Worm (Caenorhabditis elegans): ENCODE measurements around the gene C05C8.5.

C05C8.5 gene

DNA sequence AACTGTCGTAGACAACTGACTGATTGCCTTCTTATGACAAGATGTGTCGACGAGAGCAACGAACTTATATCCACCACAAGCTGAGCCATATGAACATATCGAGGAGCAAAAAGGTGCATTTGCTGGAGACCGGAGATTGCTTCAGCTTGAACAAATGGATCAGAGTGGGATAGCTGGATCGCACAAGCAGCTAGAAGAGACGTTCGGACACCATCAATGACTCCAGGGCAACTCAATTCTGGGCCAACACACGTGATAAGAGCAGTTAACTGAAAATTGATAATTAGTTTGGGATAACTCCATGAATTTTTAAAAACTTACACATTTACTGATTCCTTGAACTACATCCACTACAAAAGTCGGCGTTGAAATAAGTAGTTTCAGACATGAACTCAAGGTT lies 25.6 kb downstream of the C05C8.5 start:
- TF ChIP-seq unc-62 (GFP tag; optimal IDR thresholded peaks at IDR 0.05 in 1 of 2) (peak in 1 of 2 experiments; percentile 63), unc-62 (tag; optimal IDR thresholded peaks at IDR 0.05) (no peak), unc-39 (tag; optimal IDR thresholded peaks at IDR 0.05) (no peak)

- TF ChIP-seq unc-62 (GFP tag; optimal IDR thresholded peaks at IDR 0.05 in 1 of 2) (peak in 1 of 2 experiments; percentile 94), unc-62 (tag; optimal IDR thresholded peaks at IDR 0.05) (no peak), lin-13 (GFP tag; optimal IDR thresholded peaks at IDR 0.05) (no peak)
These were observed 33.3 kb downstream of the C05C8.5 start for ce11 chrV:7201353-7201752.

ce11 chrV:7199932-7200331 lies 34.7 kb downstream of the C05C8.5 start, which contains the start of gene F09G2.1:
Gene F09G2.1, plus strand, starts transcription at chrV:7200232.
- TF ChIP-seq daf-19 (GFP tag; conservative IDR thresholded peaks at IDR 0.05) (no peak), daf-16 (GFP tag; optimal IDR thresholded peaks at IDR 0.05) (no peak), daf-16 (tag; optimal IDR thresholded peaks at IDR 0.05) (peak; percentile 9), arid-1 (GFP tag; conservative IDR thresholded peaks at IDR 0.05) (no peak)

ce11 chrV:7199077-7199476 lies 35.5 kb downstream of the C05C8.5 start:
- TF ChIP-seq zip-11 (GFP tag; IDR thresholded peaks at IDR 0.05) (no peak), hmg-1.1 (GFP tag; IDR thresholded peaks at IDR 0.05) (no peak), F49E8.2 (tag; optimal IDR thresholded peaks at IDR 0.05; ENCODE audit: borderline replicate concordance) (peak; percentile 36), duxl-1 (tag; optimal IDR thresholded peaks at IDR 0.05; ENCODE audit: poor library complexity) (no peak), daf-19 (GFP tag; conservative IDR thresholded peaks at IDR 0.05) (no peak), snpc-1.2 (GFP tag; IDR thresholded peaks at IDR 0.05) (peak; percentile 53; the same call in 1 of the 2 replicates), Y75B8A.6 (GFP tag; IDR thresholded peaks at IDR 0.05) (no peak), tra-1 (GFP tag; IDR thresholded peaks at IDR 0.05) (no peak), daf-16 (GFP tag; optimal IDR thresholded peaks at IDR 0.05) (no peak), daf-16 (tag; optimal IDR thresholded peaks at IDR 0.05) (no peak)

- TF ChIP-seq gei-8 (GFP tag; optimal IDR thresholded peaks at IDR 0.05) (peak; percentile 23), lin-39 (tag; optimal IDR thresholded peaks at IDR 0.05) (no peak), mep-1 (tag; optimal IDR thresholded peaks at IDR 0.05) (peak; percentile 61), nhr-41 (GFP tag; IDR thresholded peaks at IDR 0.05) (0 out of 2 replicates have a peak, but pooled peaks have one; percentile 45), lsy-2 (tag; optimal IDR thresholded peaks at IDR 0.05) (peak in 1 of 2 experiments; percentile 21), mxl-3 (GFP tag; optimal IDR thresholded peaks at IDR 0.05) (no peak), lin-1 (GFP tag; IDR thresholded peaks at IDR 0.05) (0 out of 2 replicates have a peak, but pooled peaks have one; percentile 28), T26A8.4 (GFP tag; IDR thresholded peaks at IDR 0.05) (0 out of 2 replicates have a peak, but pooled peaks have one; percentile 37), aha-1 (tag) (peak; percentile 66), php-3 (GFP tag; IDR thresholded peaks at IDR 0.05) (peak; percentile 58), snpc-1.2 (GFP tag; IDR thresholded peaks at IDR 0.05) (no peak), dve-1 (tag; optimal IDR thresholded peaks at IDR 0.05; ENCODE audit: insufficient read depth) (peak; percentile 84), nhr-42 (GFP tag; IDR thresholded peaks at IDR 0.05) (0 out of 2 replicates have a peak, but pooled peaks have one; percentile 10), unc-130 (GFP tag; optimal IDR thresholded peaks at IDR 0.05) (peak; percentile 2), daf-16 (GFP tag; optimal IDR thresholded peaks at IDR 0.05) (peak in 1 of 2 experiments; percentile 38), daf-16 (tag; optimal IDR thresholded peaks at IDR 0.05) (peak; percentile 46), hmg-1.1 (GFP tag; IDR thresholded peaks at IDR 0.05) (0 out of 2 replicates have a peak, but pooled peaks have one; percentile 15), nhr-48 (tag; optimal IDR thresholded peaks at IDR 0.05) (peak; percentile 14), nhr-77 (tag; optimal IDR thresholded peaks at IDR 0.05) (peak; percentile 39), unc-62 (GFP tag; optimal IDR thresholded peaks at IDR 0.05 in 1 of 2) (peak in 1 of 2 experiments; percentile 72), unc-62 (tag; optimal IDR thresholded peaks at IDR 0.05) (no peak), nhr-102 (tag; optimal IDR thresholded peaks at IDR 0.05) (peak; percentile 63), hlh-30 (tag; optimal IDR thresholded peaks at IDR 0.05; ENCODE audit: insufficient read depth) (peak; percentile 27), tra-1 (GFP tag; IDR thresholded peaks at IDR 0.05) (no peak), Y48G9A.11 (GFP tag; IDR thresholded peaks at IDR 0.05) (peak; percentile 48), mes-2 (tag; optimal IDR thresholded peaks at IDR 0.05; ENCODE audit: poor library complexity, severe bottlenecking) (peak; percentile 34), ama-1 (optimal IDR thresholded peaks at IDR 0.05) (peak; percentile 83), aly-2 (tag; optimal IDR thresholded peaks at IDR 0.05) (no peak), F37D6.2 (tag; optimal IDR thresholded peaks at IDR 0.05) (no peak), hlh-11 (tag; optimal IDR thresholded peaks at IDR 0.05) (peak; percentile 71), dmd-6 (GFP tag; IDR thresholded peaks at IDR 0.05) (peak; percentile 73), lin-13 (GFP tag; optimal IDR thresholded peaks at IDR 0.05) (peak; percentile 74), duxl-1 (tag; optimal IDR thresholded peaks at IDR 0.05; ENCODE audit: poor library complexity) (peak; percentile 57), nhr-28 (tag; optimal IDR thresholded peaks at IDR 0.05) (peak; percentile 86)
These were observed 36.2 kb downstream of the C05C8.5 start for ce11 chrV:7198403-7198802.
